Fruit fly (Drosophila melanogaster): ENCODE data around the gene CG13004.

The CG13004 gene

dm6 chrX:16803299-16803698 is 32.0 kb downstream of the CG13004 start, which contains the start of the genes Rai1 and CG13005 (continued):
- TF ChIP-seq gsb-n (tag; optimal IDR thresholded peaks at IDR 0.05): no peak
- peak; percentile 86 for TF ChIP-seq bbx (GFP tag; IDR thresholded peaks at IDR 0.05; ENCODE audit: partially characterized antibody)
- no peak for TF ChIP-seq chif (GFP tag; optimal IDR thresholded peaks at IDR 0.05)
- TF ChIP-seq al (GFP tag; IDR thresholded peaks at IDR 0.05): no peak
- no peak for TF ChIP-seq Hmr (GFP tag; optimal IDR thresholded peaks at IDR 0.05)
- TF ChIP-seq Dfd (GFP tag; optimal IDR thresholded peaks at IDR 0.05): no peak
- no peak for TF ChIP-seq zen (tag; optimal IDR thresholded peaks at IDR 0.05)
- TF ChIP-seq CG13775 (GFP tag; optimal IDR thresholded peaks at IDR 0.05): no peak
- no peak for TF ChIP-seq Nf-YA (GFP tag; IDR thresholded peaks at IDR 0.05)
- peak; percentile 82 for TF ChIP-seq knrl (GFP tag; IDR thresholded peaks at IDR 0.05; ENCODE audit: partially characterized antibody)
- TF ChIP-seq Dref (GFP tag; IDR thresholded peaks at IDR 0.05): peak; percentile 72
- no peak for TF ChIP-seq CG34422 (GFP tag; IDR thresholded peaks at IDR 0.05)
- no peak for TF ChIP-seq trh (GFP tag; optimal IDR thresholded peaks at IDR 0.05)
- no peak for TF ChIP-seq usp (GFP tag; optimal IDR thresholded peaks at IDR 0.05)
- TF ChIP-seq CG14860 (GFP tag; IDR thresholded peaks at IDR 0.05; ENCODE audit: partially characterized antibody): peak; percentile 81
- no peak for TF ChIP-seq CG6654 (GFP tag; optimal IDR thresholded peaks at IDR 0.05)
- no peak for TF ChIP-seq CG12219 (GFP tag; optimal IDR thresholded peaks at IDR 0.05)
- peak; percentile 59; the same call in 2 of the 3 replicates for TF ChIP-seq CG7963 (GFP tag; IDR thresholded peaks at IDR 0.05; ENCODE audit: partially characterized antibody)
- peak; percentile 76 for TF ChIP-seq hb (GFP tag; IDR thresholded peaks at IDR 0.05; ENCODE audit: partially characterized antibody)
- TF ChIP-seq trem (tag; optimal IDR thresholded peaks at IDR 0.05): peak; percentile 34
- TF ChIP-seq CG4730 (GFP tag; IDR thresholded peaks at IDR 0.05): no peak
- peak; percentile 26 for TF ChIP-seq Sin3A (optimal IDR thresholded peaks at IDR 0.05)
- no peak for TF ChIP-seq jumu (GFP tag; optimal IDR thresholded peaks at IDR 0.05)
- peak; percentile 13 for TF ChIP-seq CG4617 (GFP tag; optimal IDR thresholded peaks at IDR 0.05; ENCODE audit: borderline replicate concordance)
- TF ChIP-seq CG4707 (GFP tag; optimal IDR thresholded peaks at IDR 0.05): no peak
- no peak for TF ChIP-seq lilli (GFP tag; optimal IDR thresholded peaks at IDR 0.05)
- no peak for TF ChIP-seq CG1024 (GFP tag; IDR thresholded peaks at IDR 0.05)
- peak; percentile 86 for TF ChIP-seq unc-4 (GFP tag; IDR thresholded peaks at IDR 0.05; ENCODE audit: partially characterized antibody)
- no peak for TF ChIP-seq CG9932 (GFP tag; IDR thresholded peaks at IDR 0.05)
- TF ChIP-seq CG14014 (GFP tag; IDR thresholded peaks at IDR 0.05): no peak
- no peak for TF ChIP-seq schlank (tag; optimal IDR thresholded peaks at IDR 0.05)
- no peak for TF ChIP-seq Poxn (GFP tag; IDR thresholded peaks at IDR 0.05)
- TF ChIP-seq BEAF-32 (GFP tag; optimal IDR thresholded peaks at IDR 0.05): peak; percentile 84
- TF ChIP-seq ro (GFP tag; IDR thresholded peaks at IDR 0.05): no peak
- TF ChIP-seq Doc2 (GFP tag; IDR thresholded peaks at IDR 0.05): no peak
- TF ChIP-seq CG31365 (tag; optimal IDR thresholded peaks at IDR 0.05): no peak
- no peak for TF ChIP-seq corto (GFP tag; optimal IDR thresholded peaks at IDR 0.05)
- no peak for TF ChIP-seq CG2202 (tag; optimal IDR thresholded peaks at IDR 0.05)
- TF ChIP-seq Dp (GFP tag; optimal IDR thresholded peaks at IDR 0.05): peak; percentile 70
- TF ChIP-seq Ets97D (GFP tag; optimal IDR thresholded peaks at IDR 0.05): peak; percentile 55
- peak; percentile 28 for TF ChIP-seq CG1603 (tag; optimal IDR thresholded peaks at IDR 0.05)
- no peak for TF ChIP-seq sima (GFP tag; optimal IDR thresholded peaks at IDR 0.05)
- TF ChIP-seq CG10209 (GFP tag; optimal IDR thresholded peaks at IDR 0.05): no peak
- peak; percentile 72 for TF ChIP-seq nerfin-2 (GFP tag; IDR thresholded peaks at IDR 0.05; ENCODE audit: partially characterized antibody)
- peak; percentile 81 for TF ChIP-seq HLH4C (GFP tag; IDR thresholded peaks at IDR 0.05; ENCODE audit: partially characterized antibody)
- TF ChIP-seq Taf1 (GFP tag; IDR thresholded peaks at IDR 0.05): no peak
- TF ChIP-seq dpn (GFP tag; optimal IDR thresholded peaks at IDR 0.05): no peak
- TF ChIP-seq CG8089 (GFP tag; optimal IDR thresholded peaks at IDR 0.05): no peak
- 0 out of 2 replicates have a peak, but pooled peaks have one; percentile 62 for TF ChIP-seq CkIIα-i1 (GFP tag; IDR thresholded peaks at IDR 0.05)
- TF ChIP-seq Rx (GFP tag; IDR thresholded peaks at IDR 0.05): no peak
- TF ChIP-seq CG6791 (GFP tag; IDR thresholded peaks at IDR 0.05; ENCODE audit: partially characterized antibody): peak; percentile 86; the same call in 2 of the 3 replicates

All from whole organism, embryonic.